Fruit fly (Drosophila melanogaster): Measurements from ENCODE around the gene Dtd.

Dtd gene

DNA sequence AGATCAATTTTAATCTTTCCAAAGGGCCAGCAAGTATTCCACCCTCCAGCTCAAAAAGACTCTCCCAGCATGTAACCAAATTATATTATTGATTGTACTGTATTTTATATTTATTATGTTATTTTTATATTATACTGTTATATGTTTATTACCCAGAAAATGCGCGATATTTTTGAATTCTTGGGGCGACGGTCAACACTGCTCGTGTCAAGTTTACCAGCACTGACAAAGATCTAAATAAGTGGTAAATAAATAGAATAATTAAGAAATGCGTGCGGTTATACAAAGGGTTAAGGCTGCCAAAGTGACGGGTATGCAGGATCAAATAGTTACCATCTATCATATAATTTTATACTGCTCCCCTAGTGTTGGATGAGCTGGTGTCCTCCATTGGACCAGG lies at the start of gene Dtd (continued):
- no peak for TF ChIP-seq Hr78 (GFP tag; optimal IDR thresholded peaks at IDR 0.05)
- TF ChIP-seq jumu (GFP tag; optimal IDR thresholded peaks at IDR 0.05), result no peak
- TF ChIP-seq jigr1 (GFP tag; IDR thresholded peaks at IDR 0.05), result no peak
- no peak for TF ChIP-seq CG9876 (GFP tag; optimal IDR thresholded peaks at IDR 0.05)
- TF ChIP-seq CG14667 (GFP tag; IDR thresholded peaks at IDR 0.05), result no peak
- no peak for TF ChIP-seq usp (GFP tag; optimal IDR thresholded peaks at IDR 0.05)
- no peak for TF ChIP-seq btn (GFP tag; optimal IDR thresholded peaks at IDR 0.05)
- TF ChIP-seq CG1024 (GFP tag; IDR thresholded peaks at IDR 0.05), result no peak
- no peak for TF ChIP-seq CG3995 (GFP tag; optimal IDR thresholded peaks at IDR 0.05)
- TF ChIP-seq sob (GFP tag; IDR thresholded peaks at IDR 0.05), result 0 out of 2 replicates have a peak, but pooled peaks have one; percentile 8
- no peak for TF ChIP-seq pita (GFP tag; optimal IDR thresholded peaks at IDR 0.05)
- TF ChIP-seq CG17361 (GFP tag; IDR thresholded peaks at IDR 0.05), result no peak
- no peak for TF ChIP-seq Dip2 (GFP tag; IDR thresholded peaks at IDR 0.05)
- TF ChIP-seq Rx (GFP tag; IDR thresholded peaks at IDR 0.05), result no peak
- no peak for TF ChIP-seq CG30020 (tag; optimal IDR thresholded peaks at IDR 0.05)
- TF ChIP-seq cas (GFP tag; IDR thresholded peaks at IDR 0.05), result no peak
- TF ChIP-seq CG1602 (GFP tag; optimal IDR thresholded peaks at IDR 0.05), result no peak
- TF ChIP-seq CG9727 (GFP tag; optimal IDR thresholded peaks at IDR 0.05), result no peak
- no peak for TF ChIP-seq CG7372 (GFP tag; IDR thresholded peaks at IDR 0.05)
- no peak for TF ChIP-seq CG15479 (GFP tag; optimal IDR thresholded peaks at IDR 0.05)
- TF ChIP-seq gt (GFP tag; IDR thresholded peaks at IDR 0.05), result no peak
- TF ChIP-seq CG4282 (GFP tag; optimal IDR thresholded peaks at IDR 0.05), result no peak
- no peak for TF ChIP-seq inv (GFP tag; IDR thresholded peaks at IDR 0.05; ENCODE audit: partially characterized antibody)
- no peak for TF ChIP-seq Opbp (GFP tag; IDR thresholded peaks at IDR 0.05; ENCODE audit: partially characterized antibody)
- TF ChIP-seq bigmax (GFP tag; optimal IDR thresholded peaks at IDR 0.05), result no peak
- no peak for TF ChIP-seq wdn (GFP tag; IDR thresholded peaks at IDR 0.05)
- peak; percentile 25 for TF ChIP-seq pzg (GFP tag; optimal IDR thresholded peaks at IDR 0.05)
- no peak for TF ChIP-seq insv (GFP tag; optimal IDR thresholded peaks at IDR 0.05)
- no peak for TF ChIP-seq chif (GFP tag; optimal IDR thresholded peaks at IDR 0.05)
- TF ChIP-seq ind (GFP tag; optimal IDR thresholded peaks at IDR 0.05), result no peak
- no peak for TF ChIP-seq Xrp1 (GFP tag; IDR thresholded peaks at IDR 0.05)
- TF ChIP-seq CG8924 (tag; optimal IDR thresholded peaks at IDR 0.05), result no peak
- TF ChIP-seq MESR4 (GFP tag; optimal IDR thresholded peaks at IDR 0.05), result peak; percentile 27
- no peak for TF ChIP-seq Max (GFP tag; optimal IDR thresholded peaks at IDR 0.05)
- TF ChIP-seq Hsf (GFP tag; optimal IDR thresholded peaks at IDR 0.05), result no peak
- no peak for TF ChIP-seq CG15073 (GFP tag; optimal IDR thresholded peaks at IDR 0.05)
- TF ChIP-seq CG13296 (GFP tag; optimal IDR thresholded peaks at IDR 0.05), result no peak
- TF ChIP-seq CG3163 (GFP tag; optimal IDR thresholded peaks at IDR 0.05), result no peak
- TF ChIP-seq CG17385 (GFP tag; optimal IDR thresholded peaks at IDR 0.05), result no peak
- TF ChIP-seq CG17568 (GFP tag; optimal IDR thresholded peaks at IDR 0.05), result no peak
- TF ChIP-seq tna (GFP tag; IDR thresholded peaks at IDR 0.05; ENCODE audit: partially characterized antibody), result no peak
- TF ChIP-seq gfzf (GFP tag; optimal IDR thresholded peaks at IDR 0.05), result no peak
- TF ChIP-seq cato (GFP tag; optimal IDR thresholded peaks at IDR 0.05; ENCODE audit: borderline replicate concordance), result no peak
- peak; percentile 86 for TF ChIP-seq E2f2 (GFP tag; IDR thresholded peaks at IDR 0.05)
- TF ChIP-seq odd (GFP tag; optimal IDR thresholded peaks at IDR 0.05), result no peak
- TF ChIP-seq hbn (GFP tag; IDR thresholded peaks at IDR 0.05; ENCODE audit: partially characterized antibody), result no peak
- no peak for TF ChIP-seq lmd (GFP tag; IDR thresholded peaks at IDR 0.05)
- TF ChIP-seq zen (tag; optimal IDR thresholded peaks at IDR 0.05), result no peak
- no peak for TF ChIP-seq az2 (GFP tag; optimal IDR thresholded peaks at IDR 0.05)
- TF ChIP-seq CG1647 (GFP tag; optimal IDR thresholded peaks at IDR 0.05), result no peak
- TF ChIP-seq ato (GFP tag; IDR thresholded peaks at IDR 0.05; ENCODE audit: partially characterized antibody), result no peak
- TF ChIP-seq CG10543 (GFP tag; optimal IDR thresholded peaks at IDR 0.05), result no peak

Data from whole organism, embryonic.